Fruit fly (Drosophila melanogaster) whole organism, embryonic: ENCODE results near the gene CG1738.
A peak's percentile ranks its signal among the peaks of the same experiment; 100 is the strongest.

Experiments used
- Abd-B ChIP-seq: fragments of 200-800 bp; sonication (Bioruptor generic); optimal IDR thresholded peaks from 2 replicates; lab custom pipeline; 2018; ENCODE audit warnings: missing biosample characterization, mild to moderate bottlenecking, missing genetic modification characterization, moderate library complexity
- Adf1 ChIP-seq: fragments of 200-800 bp; sonication (Bioruptor generic); IDR thresholded peaks from 2 replicates; pipeline ENCODE4 v1.3.6; 2022; ENCODE audit warnings: missing biosample characterization, missing genetic modification characterization
- Bgb ChIP-seq: fragments of 200-800 bp; sonication (Bioruptor generic); IDR thresholded peaks from 2 replicates; pipeline ENCODE4 v1.3.6; 2022; ENCODE audit warnings: missing biosample characterization, missing genetic modification characterization; ENCODE audit not compliant: partially characterized antibody
- BtbVII ChIP-seq: fragments of 200-800 bp; sonication (Bioruptor generic); optimal IDR thresholded peaks from 3 replicates; lab custom pipeline; 2017; ENCODE audit warnings: missing biosample characterization, mild to moderate bottlenecking, missing genetic modification characterization
- Bteb2 ChIP-seq: fragments of 200-800 bp; sonication (Bioruptor generic); optimal IDR thresholded peaks from 2 replicates; lab custom pipeline; 2016; ENCODE audit warnings: missing biosample characterization, missing genetic modification characterization
- CG10431 ChIP-seq: fragments of 200-800 bp; sonication (Bioruptor generic); optimal IDR thresholded peaks from 3 replicates; lab custom pipeline; 2018; ENCODE audit warnings: missing biosample characterization, mild to moderate bottlenecking, missing genetic modification characterization
- CG11093 ChIP-seq: fragments of 200-800 bp; sonication (Bioruptor generic); IDR thresholded peaks from 3 replicates; pipeline ENCODE4 v1.3.6; 2022; ENCODE audit warnings: missing biosample characterization, missing genetic modification characterization
- CG11560 ChIP-seq: fragments of 200-800 bp; sonication (Bioruptor generic); IDR thresholded peaks from 3 replicates; pipeline ENCODE4 v1.3.6; 2022; ENCODE audit warnings: missing biosample characterization, missing genetic modification characterization
- CG1233 ChIP-seq: fragments of 200-800 bp; sonication (Bioruptor generic); optimal IDR thresholded peaks from 4 replicates; lab custom pipeline; 2018; ENCODE audit warnings: missing biosample characterization, mild to moderate bottlenecking, missing genetic modification characterization
- CG18764 ChIP-seq: fragments of 200-800 bp; sonication (Bioruptor generic); optimal IDR thresholded peaks from 3 replicates; lab custom pipeline; 2016; ENCODE audit warnings: missing biosample characterization, missing genetic modification characterization
- CG30431 ChIP-seq: fragments of 200-800 bp; sonication (Bioruptor generic); optimal IDR thresholded peaks from 2 replicates; lab custom pipeline; 2017; ENCODE audit warnings: missing biosample characterization, missing genetic modification characterization
- CG3065 ChIP-seq: fragments of 200-800 bp; sonication (Bioruptor generic); optimal IDR thresholded peaks from 2 replicates; lab custom pipeline; 2016; ENCODE audit warnings: missing biosample characterization, missing genetic modification characterization
- CG33213 ChIP-seq: fragments of 200-800 bp; sonication (Bioruptor generic); optimal IDR thresholded peaks from 3 replicates; lab custom pipeline; 2016; ENCODE audit warnings: missing biosample characterization, missing genetic modification characterization
- CG3407 ChIP-seq: fragments of 200-800 bp; sonication (Bioruptor generic); optimal IDR thresholded peaks from 2 replicates; lab custom pipeline; 2018; ENCODE audit warnings: missing biosample characterization, mild to moderate bottlenecking, missing genetic modification characterization
- CG3995 ChIP-seq: fragments of 200-800 bp; sonication (Bioruptor generic); optimal IDR thresholded peaks from 3 replicates; lab custom pipeline; 2016; ENCODE audit warnings: missing biosample characterization, missing genetic modification characterization
- CG6175 ChIP-seq: fragments of 200-800 bp; sonication (Bioruptor generic); IDR thresholded peaks from 3 replicates; pipeline ENCODE4 v1.3.6; 2022; ENCODE audit warnings: missing biosample characterization, missing genetic modification characterization
- CG7372 ChIP-seq: fragments of 200-800 bp; sonication (Bioruptor generic); IDR thresholded peaks from 2 replicates; pipeline ENCODE4 v1.3.6; 2022; ENCODE audit warnings: missing biosample characterization, missing genetic modification characterization
- CG7786 ChIP-seq: fragments of 200-800 bp; sonication (Bioruptor generic); optimal IDR thresholded peaks from 2 replicates; lab custom pipeline; 2016; ENCODE audit warnings: missing biosample characterization, missing genetic modification characterization
- CG7928 ChIP-seq: fragments of 200-800 bp; sonication (Bioruptor generic); optimal IDR thresholded peaks from 2 replicates; lab custom pipeline; 2017; ENCODE audit warnings: missing biosample characterization, mild to moderate bottlenecking, missing genetic modification characterization
- CG8359 ChIP-seq: fragments of 200-800 bp; sonication (Bioruptor generic); optimal IDR thresholded peaks from 2 replicates; lab custom pipeline; 2017; ENCODE audit warnings: missing biosample characterization, mild to moderate bottlenecking, missing genetic modification characterization, borderline replicate concordance
- CG9437 ChIP-seq: fragments of 200-800 bp; sonication (Bioruptor generic); optimal IDR thresholded peaks from 2 replicates; lab custom pipeline; 2018; ENCODE audit warnings: missing biosample characterization, mild to moderate bottlenecking, missing genetic modification characterization
- CG9932 ChIP-seq: fragments of 200-800 bp; sonication (Bioruptor generic); IDR thresholded peaks from 2 replicates; pipeline ENCODE4 v1.3.6; 2022; ENCODE audit warnings: missing biosample characterization, missing genetic modification characterization
- CHES-1-like ChIP-seq: fragments of 200-800 bp; sonication (Bioruptor generic); optimal IDR thresholded peaks from 2 replicates; lab custom pipeline; 2016; ENCODE audit warnings: missing biosample characterization, missing genetic modification characterization
- Dek ChIP-seq: fragments of 200-800 bp; sonication (Bioruptor generic); optimal IDR thresholded peaks from 3 replicates; lab custom pipeline; 2019; ENCODE audit warnings: missing biosample characterization, mild to moderate bottlenecking, missing genetic modification characterization, moderate library complexity
- Gug ChIP-seq: fragments of 200-800 bp; sonication (Bioruptor generic); IDR thresholded peaks from 4 replicates; pipeline ENCODE4 v1.3.6; 2022; ENCODE audit warnings: missing biosample characterization, missing genetic modification characterization
- H2.0 ChIP-seq: fragments of 200-800 bp; sonication (Bioruptor generic); IDR thresholded peaks from 2 replicates; pipeline ENCODE4 v1.3.6; 2022; ENCODE audit warnings: missing biosample characterization, missing genetic modification characterization
- HLH54F ChIP-seq: fragments of 200-800 bp; sonication (Bioruptor generic); optimal IDR thresholded peaks from 3 replicates; lab custom pipeline; 2016; ENCODE audit warnings: missing biosample characterization, missing genetic modification characterization
- Hr78 ChIP-seq, 2 experiments: fragments of 200-800 bp in 1 of 2; fragments of >200 bp in 1 of 2; sonication (Bioruptor generic) in 1 of 2; optimal IDR thresholded peaks; 2 replicates each; lab custom pipeline; 2017 to 2019; ENCODE audit warnings: missing biosample characterization in 2 of 2, missing genetic modification characterization in 2 of 2, mild to moderate bottlenecking in 1 of 2, moderate library complexity in 1 of 2
- Meics ChIP-seq: fragments of 200-800 bp; sonication (Bioruptor generic); optimal IDR thresholded peaks from 2 replicates; lab custom pipeline; 2017; ENCODE audit warnings: missing biosample characterization, mild to moderate bottlenecking, missing genetic modification characterization
- Tbp ChIP-seq: fragments of >200 bp; optimal IDR thresholded peaks from 2 replicates; lab custom pipeline; 2018; ENCODE audit warnings: missing biosample characterization, missing genetic modification characterization
- YL-1 ChIP-seq: fragments of 200-800 bp; sonication (Bioruptor generic); optimal IDR thresholded peaks from 3 replicates; lab custom pipeline; 2017; ENCODE audit warnings: missing biosample characterization, mild to moderate bottlenecking, missing genetic modification characterization
- bab2 ChIP-seq: fragments of 200-800 bp; sonication (Bioruptor generic); optimal IDR thresholded peaks from 2 replicates; lab custom pipeline; 2016; ENCODE audit warnings: missing biosample characterization, missing genetic modification characterization
- bbx ChIP-seq: fragments of 200-800 bp; sonication (Bioruptor generic); IDR thresholded peaks from 2 replicates; pipeline ENCODE4 v1.3.6; 2022; ENCODE audit warnings: missing biosample characterization, missing genetic modification characterization; ENCODE audit not compliant: partially characterized antibody
- bigmax ChIP-seq: fragments of 200-800 bp; sonication (Bioruptor generic); optimal IDR thresholded peaks from 2 replicates; lab custom pipeline; 2018; ENCODE audit warnings: missing biosample characterization, mild to moderate bottlenecking, missing genetic modification characterization
- btn ChIP-seq: fragments of 200-800 bp; sonication (Bioruptor generic); optimal IDR thresholded peaks from 2 replicates; lab custom pipeline; 2016; ENCODE audit warnings: missing biosample characterization, missing genetic modification characterization
- caup ChIP-seq: fragments of 200-800 bp; sonication (Bioruptor generic); optimal IDR thresholded peaks from 3 replicates; lab custom pipeline; 2017; ENCODE audit warnings: missing biosample characterization, mild to moderate bottlenecking, missing genetic modification characterization, moderate library complexity; ENCODE audit not compliant: severe bottlenecking
- crc ChIP-seq: fragments of 200-800 bp; sonication (Bioruptor generic); optimal IDR thresholded peaks from 2 replicates; lab custom pipeline; 2016; ENCODE audit warnings: missing biosample characterization, missing genetic modification characterization
- dmrt99B ChIP-seq: fragments of 200-800 bp; sonication (Bioruptor generic); optimal IDR thresholded peaks from 2 replicates; lab custom pipeline; 2018; ENCODE audit warnings: missing biosample characterization, mild to moderate bottlenecking, missing genetic modification characterization, moderate library complexity
- gce ChIP-seq: fragments of 200-800 bp; sonication (Bioruptor generic); IDR thresholded peaks from 3 replicates; pipeline ENCODE4 v1.3.6; 2022; ENCODE audit warnings: missing biosample characterization, missing genetic modification characterization
- hbn ChIP-seq: fragments of 200-800 bp; sonication (Bioruptor generic); IDR thresholded peaks from 2 replicates; pipeline ENCODE4 v1.3.6; 2022; ENCODE audit warnings: missing biosample characterization, missing genetic modification characterization; ENCODE audit not compliant: partially characterized antibody
- ind ChIP-seq: fragments of 200-800 bp; sonication (Bioruptor generic); optimal IDR thresholded peaks from 3 replicates; lab custom pipeline; 2016; ENCODE audit warnings: missing biosample characterization, missing genetic modification characterization
- kni ChIP-seq: fragments of 200-800 bp; sonication (Bioruptor generic); optimal IDR thresholded peaks from 3 replicates; lab custom pipeline; 2017; ENCODE audit warnings: mild to moderate bottlenecking, missing biosample characterization, missing genetic modification reagents, missing genetic modification characterization
- lmd ChIP-seq: fragments of 200-800 bp; sonication (Bioruptor generic); IDR thresholded peaks from 2 replicates; pipeline ENCODE4 v1.3.6; 2022; ENCODE audit warnings: missing biosample characterization, missing genetic modification characterization
- oc ChIP-seq: fragments of 200-800 bp; sonication (Bioruptor generic); optimal IDR thresholded peaks from 2 replicates; lab custom pipeline; 2018; ENCODE audit warnings: missing biosample characterization, mild to moderate bottlenecking, missing genetic modification characterization, moderate library complexity
- sc ChIP-seq, 3 experiments: fragments of >200 bp in 2 of 3; fragments of 200-800 bp in 1 of 3; sonication (Bioruptor generic) in 1 of 3; optimal IDR thresholded peaks; 2 replicates in 2 of 3; 3 replicates in 1 of 3; lab custom pipeline; 2017; ENCODE audit warnings: mild to moderate bottlenecking in 1 of 3, missing biosample characterization in 1 of 3, missing genetic modification characterization in 1 of 3, missing genetic modification reagents in 1 of 3
- seq ChIP-seq: fragments of 200-800 bp; sonication (Bioruptor generic); IDR thresholded peaks from 2 replicates; pipeline ENCODE4 v1.3.6; 2022; ENCODE audit warnings: missing biosample characterization, missing genetic modification characterization
- slp2 ChIP-seq: fragments of 200-800 bp; sonication (Bioruptor generic); optimal IDR thresholded peaks from 2 replicates; lab custom pipeline; 2016; ENCODE audit warnings: missing biosample characterization, missing genetic modification characterization
- sr ChIP-seq: fragments of 200-800 bp; sonication (Bioruptor generic); IDR thresholded peaks from 3 replicates; pipeline ENCODE4 v1.3.6; 2022; ENCODE audit warnings: missing biosample characterization, missing genetic modification characterization
- tll ChIP-seq, 2 experiments: fragments of 200-800 bp in 1 of 2; fragments of >200 bp in 1 of 2; sonication (Bioruptor generic) in 1 of 2; optimal IDR thresholded peaks; 2 replicates each; lab custom pipeline; 2017 to 2019; ENCODE audit warnings: missing biosample characterization in 2 of 2, missing genetic modification characterization in 2 of 2, mild to moderate bottlenecking in 1 of 2, moderate library complexity in 1 of 2
- vfl ChIP-seq: fragments of 200-800 bp; sonication (Bioruptor generic); optimal IDR thresholded peaks from 2 replicates; lab custom pipeline; 2016; ENCODE audit warnings: missing biosample characterization, missing genetic modification characterization

The CG1738 gene

DNA sequence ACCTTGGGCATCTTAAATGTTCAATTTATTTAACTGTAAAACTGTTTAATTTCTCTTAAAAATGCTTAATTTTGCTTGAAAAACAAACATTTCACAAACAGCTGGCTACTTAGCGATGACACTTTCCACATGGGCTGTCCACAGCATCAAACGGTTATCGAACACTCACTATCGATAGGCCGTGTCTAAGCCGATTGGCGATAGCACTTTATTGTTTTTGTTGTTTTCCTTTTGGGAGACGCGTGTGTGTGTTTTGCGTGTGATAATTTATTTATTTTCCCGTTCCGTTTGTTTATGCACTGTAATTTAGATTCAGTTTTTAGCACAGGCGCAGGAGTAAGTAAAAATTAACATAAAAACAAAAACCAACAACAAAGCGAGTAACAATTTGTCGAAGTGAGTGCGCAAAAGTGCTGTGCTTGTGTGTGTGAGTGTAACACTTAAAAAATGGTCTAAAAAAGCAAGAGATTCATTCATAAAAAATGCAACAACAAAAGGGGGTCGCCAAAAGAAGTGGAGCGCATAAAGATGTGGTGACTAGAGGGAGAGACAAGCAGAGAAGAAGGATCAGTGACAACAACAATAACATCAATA lies 23.6 kb upstream of the CG1738 start, which contains the start of gene Gapvd1 (continued):
- TF ChIP-seq ind (GFP tag; lab: Kevin White, UChicago) (no peak), sc (optimal IDR thresholded peaks at IDR 0.05; lab: Kevin White, UChicago) (no peak), sc (GFP tag; optimal IDR thresholded peaks at IDR 0.05; lab: Kevin White, UChicago) (no peak), seq (GFP tag; lab: Robert Waterston, UW) (no peak), CG3065 (GFP tag; lab: Kevin White, UChicago) (no peak), CG3407 (no peak), slp2 (GFP tag; lab: Kevin White, UChicago) (no peak), CG9932 (GFP tag; lab: Robert Waterston, UW) (peak; percentile 65; the same call in 1 of the 2 replicates), CG18764 (no peak), crc (no peak), CG11093 (GFP tag; lab: Robert Waterston, UW) (no peak), vfl (GFP tag; lab: Kevin White, UChicago) (no peak), sr (GFP tag; lab: Robert Waterston, UW) (no peak), CG8359 (GFP tag; lab: Kevin White, UChicago) (no peak), CG10431 (no peak), tll (GFP tag; optimal IDR thresholded peaks at IDR 0.05; lab: Kevin White, UChicago) (no peak), Meics (GFP tag; lab: Kevin White, UChicago) (no peak), CG1233 (no peak), bigmax (GFP tag; lab: Kevin White, UChicago) (no peak), CG6175 (GFP tag; lab: Robert Waterston, UW) (no peak), bbx (GFP tag; lab: Robert Waterston, UW) (peak; percentile 91), CG11560 (tag; lab: Robert Waterston, UW) (no peak), Tbp (GFP tag; lab: Kevin White, UChicago) (no peak), CG7786 (GFP tag; lab: Kevin White, UChicago) (no peak), CG33213 (GFP tag; lab: Kevin White, UChicago) (no peak), Hr78 (GFP tag; optimal IDR thresholded peaks at IDR 0.05; lab: Kevin White, UChicago) (no peak), gce (GFP tag; lab: Robert Waterston, UW) (no peak), kni (no peak), bab2 (no peak), Dek (tag; lab: Kevin White, UChicago) (no peak), Adf1 (GFP tag; lab: Robert Waterston, UW) (no peak), caup (GFP tag; lab: Kevin White, UChicago) (no peak), hbn (GFP tag; lab: Robert Waterston, UW) (peak; percentile 70), YL-1 (GFP tag; lab: Kevin White, UChicago) (peak; percentile 38), CG7928 (GFP tag; lab: Kevin White, UChicago) (no peak), oc (no peak), H2.0 (GFP tag; lab: Robert Waterston, UW) (no peak), Gug (GFP tag; lab: Robert Waterston, UW) (no peak; the same call in 3 of the 4 replicates), btn (no peak), Abd-B (no peak), lmd (GFP tag; lab: Robert Waterston, UW) (no peak; the same call in 1 of the 2 replicates), CG3995 (GFP tag; lab: Kevin White, UChicago) (no peak), CHES-1-like (peak; percentile 39), Bgb (GFP tag; lab: Robert Waterston, UW) (peak; percentile 89), CG30431 (GFP tag; lab: Kevin White, UChicago) (no peak), CG7372 (no peak), CG9437 (no peak), HLH54F (GFP tag; lab: Kevin White, UChicago) (peak; percentile 30), BtbVII (GFP tag; lab: Kevin White, UChicago) (no peak), Bteb2 (peak; percentile 21), dmrt99B (tag; lab: Kevin White, UChicago) (no peak)
